Fruit fly (Drosophila melanogaster): Measurements from ENCODE around the gene Pka-R1.

Gene Pka-R1

DNA sequence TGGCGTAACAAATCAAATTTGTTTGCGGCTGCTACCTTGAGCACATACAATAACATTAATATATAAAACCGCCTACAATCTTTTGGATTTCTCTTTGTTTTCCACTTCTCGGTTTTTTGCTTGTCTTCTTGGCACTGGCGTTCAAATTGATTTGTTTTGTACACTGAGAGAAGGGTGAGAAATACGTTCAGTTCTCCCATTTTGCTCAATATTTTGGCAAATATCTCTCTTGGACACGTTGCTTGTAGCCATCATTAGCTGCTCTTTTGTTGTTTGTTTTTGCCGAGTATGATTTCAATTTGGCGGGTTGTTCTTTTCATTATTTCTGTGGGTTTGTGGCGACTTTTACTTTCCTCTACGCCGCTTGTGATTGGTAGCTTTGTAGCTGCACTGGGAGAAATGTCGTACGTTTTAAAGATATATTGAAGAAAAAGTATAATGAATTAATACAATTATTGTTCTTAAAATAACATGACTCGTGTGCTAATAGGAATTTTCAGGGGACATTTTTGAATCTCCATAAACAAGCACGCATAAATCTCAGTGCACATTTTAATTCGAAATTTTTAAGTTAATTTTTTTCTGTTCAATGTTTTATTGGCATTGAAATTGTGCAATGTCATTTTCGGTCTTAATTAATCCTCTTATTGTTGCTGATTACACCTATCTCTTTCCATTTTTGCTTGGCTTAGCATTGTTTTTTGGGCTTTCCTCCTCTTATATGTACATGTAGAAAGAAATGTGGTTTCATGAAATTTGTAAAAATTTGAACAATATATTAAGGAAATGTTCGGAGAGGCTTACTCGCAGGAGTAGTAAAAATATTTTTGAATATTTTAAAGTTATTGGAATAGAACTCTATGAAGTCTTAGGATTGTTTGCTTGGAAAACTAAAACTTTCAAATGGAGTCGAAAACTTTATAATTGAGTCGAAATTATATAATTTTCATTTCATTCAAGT, 11.3 kb downstream of the Pka-R1 start (continued):
- no peak for TF ChIP-seq odd (GFP tag; optimal IDR thresholded peaks at IDR 0.05)
- no peak for TF ChIP-seq schlank (tag; optimal IDR thresholded peaks at IDR 0.05)
- TF ChIP-seq fru (optimal IDR thresholded peaks at IDR 0.05), result no peak
- TF ChIP-seq toy (GFP tag; IDR thresholded peaks at IDR 0.05), result no peak
- TF ChIP-seq CG12769 (tag; optimal IDR thresholded peaks at IDR 0.05), result peak; percentile 27
- no peak for TF ChIP-seq dan (GFP tag; IDR thresholded peaks at IDR 0.05)
- TF ChIP-seq Awh (GFP tag; IDR thresholded peaks at IDR 0.05), result no peak
- peak; percentile 24 for TF ChIP-seq D19B (GFP tag; optimal IDR thresholded peaks at IDR 0.05)
- TF ChIP-seq unc-4 (GFP tag; IDR thresholded peaks at IDR 0.05; ENCODE audit: partially characterized antibody), result no peak
- TF ChIP-seq corto (GFP tag; optimal IDR thresholded peaks at IDR 0.05), result no peak
- no peak for TF ChIP-seq Neu2 (GFP tag; optimal IDR thresholded peaks at IDR 0.05; ENCODE audit: borderline replicate concordance)
- TF ChIP-seq repo (GFP tag; optimal IDR thresholded peaks at IDR 0.05), result no peak
- TF ChIP-seq jing (GFP tag; optimal IDR thresholded peaks at IDR 0.05), result no peak
- no peak for TF ChIP-seq her (GFP tag; optimal IDR thresholded peaks at IDR 0.05)
- TF ChIP-seq insv (GFP tag; optimal IDR thresholded peaks at IDR 0.05), result no peak
- no peak for TF ChIP-seq Bdp1 (GFP tag; optimal IDR thresholded peaks at IDR 0.05)
- TF ChIP-seq CG6654 (GFP tag; optimal IDR thresholded peaks at IDR 0.05), result no peak
- TF ChIP-seq inv (GFP tag; IDR thresholded peaks at IDR 0.05; ENCODE audit: partially characterized antibody), result no peak
- no peak for TF ChIP-seq NK7.1 (GFP tag; optimal IDR thresholded peaks at IDR 0.05)
- TF ChIP-seq CG9609 (GFP tag; optimal IDR thresholded peaks at IDR 0.05), result no peak
- peak; percentile 43; the same call in 1 of the 3 replicates for TF ChIP-seq tgo (GFP tag; IDR thresholded peaks at IDR 0.05)
- TF ChIP-seq CG14014 (GFP tag; IDR thresholded peaks at IDR 0.05), result no peak
- TF ChIP-seq kay (GFP tag; optimal IDR thresholded peaks at IDR 0.05), result no peak
- TF ChIP-seq CG11085 (GFP tag; IDR thresholded peaks at IDR 0.05), result no peak
- TF ChIP-seq CG10366 (GFP tag; IDR thresholded peaks at IDR 0.05), result no peak

dm6 chr3L:20827962-20828361, 12.0 kb downstream of the Pka-R1 start:
- TF ChIP-seq repo (GFP tag; optimal IDR thresholded peaks at IDR 0.05), result no peak
- no peak for TF ChIP-seq az2 (GFP tag; optimal IDR thresholded peaks at IDR 0.05)
- TF ChIP-seq CG31224 (GFP tag; IDR thresholded peaks at IDR 0.05), result no peak
- peak; percentile 30 for TF ChIP-seq cg (GFP tag; optimal IDR thresholded peaks at IDR 0.05)
- TF ChIP-seq CG2202 (tag; optimal IDR thresholded peaks at IDR 0.05), result no peak
- TF ChIP-seq ara (GFP tag; IDR thresholded peaks at IDR 0.05), result 0 out of 2 replicates have a peak, but pooled peaks have one; percentile 6
- TF ChIP-seq CG11695 (GFP tag; IDR thresholded peaks at IDR 0.05), result 0 out of 3 replicates have a peak, but pooled peaks have one; percentile 20
- 0 out of 2 replicates have a peak, but pooled peaks have one; percentile 22 for TF ChIP-seq Bgb (GFP tag; IDR thresholded peaks at IDR 0.05; ENCODE audit: partially characterized antibody)
- TF ChIP-seq Adf1 (GFP tag; IDR thresholded peaks at IDR 0.05), result peak; percentile 94
- no peak for TF ChIP-seq Camta (GFP tag; optimal IDR thresholded peaks at IDR 0.05)
- TF ChIP-seq Ets65A (GFP tag), result peak; percentile 45
- no peak for TF ChIP-seq CG9876 (GFP tag; optimal IDR thresholded peaks at IDR 0.05)
- TF ChIP-seq fru (optimal IDR thresholded peaks at IDR 0.05), result no peak
- TF ChIP-seq CG15479 (GFP tag; optimal IDR thresholded peaks at IDR 0.05), result no peak

dm6 chr3L:20830361-20830760, 14.4 kb downstream of the Pka-R1 start:
- TF ChIP-seq CG16815 (GFP tag; optimal IDR thresholded peaks at IDR 0.05) (no peak), Ravus (GFP tag; IDR thresholded peaks at IDR 0.05) (no peak), CG42726 (GFP tag; IDR thresholded peaks at IDR 0.05; ENCODE audit: partially characterized antibody) (no peak), CG34224 (GFP tag; IDR thresholded peaks at IDR 0.05; ENCODE audit: partially characterized antibody) (peak; percentile 24; the same call in 1 of the 3 replicates), exex (tag; optimal IDR thresholded peaks at IDR 0.05) (peak; percentile 80), tap (tag; optimal IDR thresholded peaks at IDR 0.05) (no peak), phol (tag; optimal IDR thresholded peaks at IDR 0.05) (no peak), CG7963 (GFP tag; IDR thresholded peaks at IDR 0.05; ENCODE audit: partially characterized antibody) (0 out of 3 replicates have a peak, but pooled peaks have one; percentile 22), hth (optimal IDR thresholded peaks at IDR 0.05) (no peak), CG13894 (tag; optimal IDR thresholded peaks at IDR 0.05) (peak; percentile 12), CG4820 (GFP tag; optimal IDR thresholded peaks at IDR 0.05) (no peak), Myb (GFP tag; optimal IDR thresholded peaks at IDR 0.05) (no peak)
